Worm (Caenorhabditis elegans): Measurements from ENCODE around the gene F57F5.3.

- TF ChIP-seq ztf-11 (tag; optimal IDR thresholded peaks at IDR 0.05) (no peak), flh-1 (GFP tag; optimal IDR thresholded peaks at IDR 0.05) (no peak), lsy-2 (tag; optimal IDR thresholded peaks at IDR 0.05) (no peak), nhr-12 (tag; optimal IDR thresholded peaks at IDR 0.05) (no peak), elt-1 (tag; optimal IDR thresholded peaks at IDR 0.05; ENCODE audit: borderline replicate concordance, insufficient read depth) (no peak), nhr-237 (tag; optimal IDR thresholded peaks at IDR 0.05) (no peak), zip-8 (tag; optimal IDR thresholded peaks at IDR 0.05) (no peak), nhr-2 (tag; optimal IDR thresholded peaks at IDR 0.05) (no peak), ceh-83 (GFP tag; optimal IDR thresholded peaks at IDR 0.05) (no peak)
These were observed 14.5 kb upstream of the F57F5.3 start for ce11 chrV:12020940-12021339.

Data from whole organism, mixed stage, embryonic.